Worm (Caenorhabditis elegans) whole organism, mixed stage, embryonic: ENCODE data around the gene srlf-16.

Experiments
- ceh-83 ChIP-seq: fragments of 200-800 bp; sonication (Bioruptor generic); optimal IDR thresholded peaks from 2 replicates; lab custom pipeline; 2018; ENCODE audit warnings: mild to moderate bottlenecking, missing genetic modification characterization, missing compliant biosample characterization
- lin-13 ChIP-seq: fragments of 150-350 bp; optimal IDR thresholded peaks from 2 replicates; lab custom pipeline; 2014; ENCODE audit warnings: missing biosample characterization, missing genetic modification characterization
- nhr-76 ChIP-seq: sonication (generic microtip); optimal IDR thresholded peaks from 2 replicates; lab custom pipeline; 2017; ENCODE audit warnings: missing biosample characterization, missing genetic modification characterization
- sptf-1 ChIP-seq: sonication (generic microtip); optimal IDR thresholded peaks from 2 replicates; lab custom pipeline; 2017; ENCODE audit warnings: mild to moderate bottlenecking, missing genetic modification characterization, moderate library complexity, missing compliant biosample characterization
- tbx-8 ChIP-seq: fragments of 200-800 bp; sonication (Bioruptor generic); optimal IDR thresholded peaks from 2 replicates; lab custom pipeline; 2018; ENCODE audit warnings: mild to moderate bottlenecking, missing genetic modification characterization, moderate library complexity, missing compliant biosample characterization

DNA sequence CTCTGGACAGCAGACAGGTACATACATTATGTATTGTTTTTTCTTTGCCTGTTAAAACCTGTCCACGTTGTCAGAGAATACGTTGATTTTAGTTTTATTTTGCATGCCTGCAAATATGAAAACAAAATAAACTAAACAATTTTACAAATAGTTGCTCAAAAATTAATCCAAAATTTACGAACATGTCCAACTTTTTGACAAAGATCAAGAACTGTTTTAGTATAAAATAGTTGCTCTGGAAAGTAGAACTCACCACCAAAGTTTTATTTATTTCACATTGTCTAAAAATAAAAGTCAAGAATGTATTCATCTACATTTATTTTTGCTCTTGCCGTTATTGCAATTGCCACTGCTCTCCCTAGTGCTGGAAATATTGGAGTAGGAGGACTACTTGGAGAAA is at the start of gene srlf-16:
- no peak for TF ChIP-seq lin-13 (tag; lab: Kevin White, UChicago)
- no peak for TF ChIP-seq ceh-83 (GFP tag; lab: Kevin White, UChicago)
- TF ChIP-seq sptf-1 (tag; lab: Kevin White, UChicago) = no peak
- no peak for TF ChIP-seq tbx-8
- no peak for TF ChIP-seq nhr-76 (tag; lab: Kevin White, UChicago)
